Fruit fly (Drosophila melanogaster) whole organism, embryonic: Measurements from ENCODE around the gene wfs1.

Experiments
- B-H1 ChIP-seq: fragments of 200-800 bp; sonication (Bioruptor generic); IDR thresholded peaks from 3 replicates; pipeline ENCODE4 v1.3.6; 2022; ENCODE audit warnings: missing biosample characterization, missing genetic modification characterization
- Bgb ChIP-seq: fragments of 200-800 bp; sonication (Bioruptor generic); IDR thresholded peaks from 2 replicates; pipeline ENCODE4 v1.3.6; 2022; ENCODE audit warnings: missing biosample characterization, missing genetic modification characterization; ENCODE audit not compliant: partially characterized antibody
- CG10543 ChIP-seq: fragments of 200-800 bp; sonication (Bioruptor generic); optimal IDR thresholded peaks from 3 replicates; lab custom pipeline; 2017; ENCODE audit warnings: missing biosample characterization, mild to moderate bottlenecking, missing genetic modification characterization, moderate library complexity
- CG11696 ChIP-seq: fragments of 200-800 bp; sonication (Bioruptor generic); IDR thresholded peaks from 2 replicates; pipeline ENCODE4 v1.3.6; 2022; ENCODE audit warnings: missing biosample characterization, missing genetic modification characterization
- CG12299 ChIP-seq: fragments of 200-800 bp; sonication (Bioruptor generic); optimal IDR thresholded peaks from 2 replicates; lab custom pipeline; 2018; ENCODE audit warnings: missing biosample characterization, mild to moderate bottlenecking, missing genetic modification characterization
- CG12769 ChIP-seq: fragments of 200-800 bp; sonication (Bioruptor generic); optimal IDR thresholded peaks from 2 replicates; lab custom pipeline; 2019; ENCODE audit warnings: missing biosample characterization, mild to moderate bottlenecking, missing genetic modification characterization, moderate library complexity
- CG1602 ChIP-seq: fragments of 200-800 bp; sonication (Bioruptor generic); optimal IDR thresholded peaks from 3 replicates; lab custom pipeline; 2016; ENCODE audit warnings: missing biosample characterization, missing genetic modification characterization
- CG16779 ChIP-seq: fragments of 200-800 bp; sonication (Bioruptor generic); IDR thresholded peaks from 2 replicates; pipeline ENCODE4 v1.3.6; 2022; ENCODE audit warnings: missing biosample characterization, missing genetic modification characterization
- CG17385 ChIP-seq: fragments of 200-800 bp; sonication (Bioruptor generic); optimal IDR thresholded peaks from 3 replicates; lab custom pipeline; 2018; ENCODE audit warnings: missing biosample characterization, mild to moderate bottlenecking, missing genetic modification characterization
- CG31224 ChIP-seq: fragments of 200-800 bp; sonication (Bioruptor generic); IDR thresholded peaks from 2 replicates; pipeline ENCODE4 v1.3.6; 2022; ENCODE audit warnings: missing biosample characterization, missing genetic modification characterization
- CG33213 ChIP-seq: fragments of 200-800 bp; sonication (Bioruptor generic); optimal IDR thresholded peaks from 3 replicates; lab custom pipeline; 2016; ENCODE audit warnings: missing biosample characterization, missing genetic modification characterization
- CG3847 ChIP-seq: fragments of 200-800 bp; sonication (Bioruptor generic); IDR thresholded peaks from 2 replicates; pipeline ENCODE4 v1.3.6; 2022; ENCODE audit warnings: missing biosample characterization, missing genetic modification characterization
- CG5245 ChIP-seq: fragments of 200-800 bp; sonication (Bioruptor generic); optimal IDR thresholded peaks from 3 replicates; lab custom pipeline; 2016; ENCODE audit warnings: missing biosample characterization, missing genetic modification characterization
- CG6175 ChIP-seq: fragments of 200-800 bp; sonication (Bioruptor generic); IDR thresholded peaks from 3 replicates; pipeline ENCODE4 v1.3.6; 2022; ENCODE audit warnings: missing biosample characterization, missing genetic modification characterization
- CG6689 ChIP-seq: fragments of 200-800 bp; sonication (Bioruptor generic); IDR thresholded peaks from 2 replicates; pipeline ENCODE4 v1.3.6; 2022; ENCODE audit warnings: missing biosample characterization, missing genetic modification characterization
- CG7357 ChIP-seq: fragments of 200-800 bp; sonication (Bioruptor generic); IDR thresholded peaks from 3 replicates; pipeline ENCODE4 v1.3.6; 2022; ENCODE audit warnings: missing biosample characterization, missing genetic modification characterization
- CG9727 ChIP-seq: fragments of 200-800 bp; sonication (Bioruptor generic); optimal IDR thresholded peaks from 3 replicates; lab custom pipeline; 2017; ENCODE audit warnings: missing biosample characterization, mild to moderate bottlenecking, missing genetic modification characterization
- Dref ChIP-seq: fragments of 200-800 bp; sonication (Bioruptor generic); IDR thresholded peaks from 2 replicates; pipeline ENCODE4 v1.3.6; 2022; ENCODE audit warnings: missing biosample characterization, missing genetic modification characterization
- E2f1 ChIP-seq: fragments of 200-800 bp; sonication (Bioruptor generic); IDR thresholded peaks from 2 replicates; pipeline ENCODE4 v1.3.6; 2022; ENCODE audit warnings: missing biosample characterization, missing genetic modification characterization
- Fer3 ChIP-seq: fragments of 200-800 bp; sonication (Bioruptor generic); optimal IDR thresholded peaks from 2 replicates; lab custom pipeline; 2018; ENCODE audit warnings: missing biosample characterization, mild to moderate bottlenecking, missing genetic modification characterization, moderate library complexity
- H15 ChIP-seq: fragments of 200-800 bp; sonication (Bioruptor generic); IDR thresholded peaks from 3 replicates; pipeline ENCODE4 v1.3.6; 2022; ENCODE audit warnings: missing biosample characterization, missing genetic modification characterization
- H2.0 ChIP-seq: fragments of 200-800 bp; sonication (Bioruptor generic); IDR thresholded peaks from 2 replicates; pipeline ENCODE4 v1.3.6; 2022; ENCODE audit warnings: missing biosample characterization, missing genetic modification characterization
- HHEX ChIP-seq: fragments of 200-800 bp; sonication (Bioruptor generic); optimal IDR thresholded peaks from 3 replicates; lab custom pipeline; 2017; ENCODE audit warnings: missing biosample characterization, mild to moderate bottlenecking, missing genetic modification characterization, missing genetic modification reagents
- NfI ChIP-seq: fragments of 200-800 bp; sonication (Bioruptor generic); optimal IDR thresholded peaks from 3 replicates; lab custom pipeline; 2018; ENCODE audit warnings: missing biosample characterization, mild to moderate bottlenecking, missing genetic modification characterization, moderate library complexity
- Opbp ChIP-seq: fragments of 200-800 bp; sonication (Bioruptor generic); IDR thresholded peaks from 3 replicates; pipeline ENCODE4 v1.3.6; 2022; ENCODE audit warnings: missing biosample characterization, missing genetic modification characterization; ENCODE audit not compliant: partially characterized antibody
- Spps ChIP-seq: fragments of 200-800 bp; sonication (Bioruptor generic); optimal IDR thresholded peaks from 2 replicates; lab custom pipeline; 2018; ENCODE audit warnings: missing biosample characterization, mild to moderate bottlenecking, missing genetic modification characterization
- Trl ChIP-seq, 3 experiments: fragments of >200 bp in 2 of 3; fragments of 200-800 bp in 1 of 3; sonication (Bioruptor generic) in 1 of 3; optimal IDR thresholded peaks; 2 replicates in 1 of 3; 3 replicates in 2 of 3; lab custom pipeline; 2016 to 2017; ENCODE audit warnings: missing biosample characterization in 1 of 3, missing genetic modification characterization in 1 of 3
- Vsx1 ChIP-seq: fragments of 200-800 bp; sonication (Bioruptor generic); optimal IDR thresholded peaks from 2 replicates; lab custom pipeline; 2017; ENCODE audit warnings: missing biosample characterization, mild to moderate bottlenecking, missing genetic modification characterization, missing genetic modification reagents
- Xbp1 ChIP-seq: fragments of 200-800 bp; sonication (Bioruptor generic); optimal IDR thresholded peaks from 3 replicates; lab custom pipeline; 2016; ENCODE audit warnings: missing biosample characterization, mild to moderate bottlenecking, missing genetic modification characterization
- Xrp1 ChIP-seq: fragments of 200-800 bp; sonication (Bioruptor generic); IDR thresholded peaks from 2 replicates; pipeline ENCODE4 v1.3.6; 2022; ENCODE audit warnings: missing biosample characterization, missing genetic modification characterization
- croc ChIP-seq: fragments of 200-800 bp; sonication (Bioruptor generic); conservative IDR thresholded peaks from 3 replicates; pipeline ENCODE4 v1.3.6; 2022; ENCODE audit warnings: missing biosample characterization, missing genetic modification characterization
- emc ChIP-seq: fragments of 200-800 bp; sonication (Bioruptor generic); optimal IDR thresholded peaks from 2 replicates; lab custom pipeline; 2016; ENCODE audit warnings: missing biosample characterization, missing genetic modification characterization
- esg ChIP-seq: fragments of 200-800 bp; sonication (Bioruptor generic); conservative IDR thresholded peaks from 2 replicates; pipeline ENCODE4 v1.3.6; 2022; ENCODE audit warnings: missing biosample characterization, missing genetic modification characterization
- gsb-n ChIP-seq: fragments of 200-800 bp; sonication (Bioruptor generic); optimal IDR thresholded peaks from 3 replicates; lab custom pipeline; 2018; ENCODE audit warnings: missing biosample characterization, mild to moderate bottlenecking, missing genetic modification characterization
- ken ChIP-seq: fragments of 200-800 bp; sonication (Bioruptor generic); IDR thresholded peaks from 3 replicates; pipeline ENCODE4 v1.3.6; 2022; ENCODE audit warnings: missing biosample characterization, missing genetic modification characterization
- lbe ChIP-seq: fragments of 200-800 bp; sonication (Bioruptor generic); optimal IDR thresholded peaks from 2 replicates; lab custom pipeline; 2016; ENCODE audit warnings: missing biosample characterization, mild to moderate bottlenecking, missing genetic modification characterization
- nau ChIP-seq: fragments of 200-800 bp; sonication (Bioruptor generic); optimal IDR thresholded peaks from 3 replicates; lab custom pipeline; 2017; ENCODE audit warnings: missing biosample characterization, mild to moderate bottlenecking, missing genetic modification characterization, missing genetic modification reagents
- nmo ChIP-seq: fragments of 200-800 bp; sonication (Bioruptor generic); optimal IDR thresholded peaks from 2 replicates; lab custom pipeline; 2018; ENCODE audit warnings: missing biosample characterization, mild to moderate bottlenecking, missing genetic modification characterization, moderate library complexity
- p53 ChIP-seq: fragments of 200-800 bp; sonication (Bioruptor generic); optimal IDR thresholded peaks from 2 replicates; lab custom pipeline; 2016; ENCODE audit warnings: missing biosample characterization, missing genetic modification characterization
- phol ChIP-seq: fragments of 200-800 bp; sonication (Bioruptor generic); optimal IDR thresholded peaks from 3 replicates; lab custom pipeline; 2018; ENCODE audit warnings: missing biosample characterization, mild to moderate bottlenecking, missing genetic modification characterization, moderate library complexity
- pnt ChIP-seq: fragments of 200-800 bp; sonication (Bioruptor generic); optimal IDR thresholded peaks from 3 replicates; lab custom pipeline; 2016; ENCODE audit warnings: missing biosample characterization, missing genetic modification characterization
- pum ChIP-seq: fragments of 200-800 bp; sonication (Bioruptor generic); optimal IDR thresholded peaks from 2 replicates; lab custom pipeline; 2016; ENCODE audit warnings: missing biosample characterization, missing genetic modification characterization
- rib ChIP-seq: fragments of 200-800 bp; sonication (Bioruptor generic); IDR thresholded peaks from 2 replicates; pipeline ENCODE4 v1.3.6; 2022; ENCODE audit warnings: missing biosample characterization, missing genetic modification characterization
- sisA ChIP-seq: fragments of 200-800 bp; sonication (Bioruptor generic); IDR thresholded peaks from 2 replicates; pipeline ENCODE4 v1.3.6; 2022; ENCODE audit warnings: missing biosample characterization, missing genetic modification characterization
- slbo ChIP-seq: fragments of 200-800 bp; sonication (Bioruptor generic); IDR thresholded peaks from 2 replicates; pipeline ENCODE4 v1.3.6; 2022; ENCODE audit warnings: missing biosample characterization, missing genetic modification characterization
- sug ChIP-seq: fragments of 200-800 bp; optimal IDR thresholded peaks from 2 replicates; lab custom pipeline; 2019; ENCODE audit warnings: missing biosample characterization, mild to moderate bottlenecking, missing genetic modification characterization, moderate library complexity
- tgo ChIP-seq: fragments of 200-800 bp; sonication (Bioruptor generic); IDR thresholded peaks from 3 replicates; pipeline ENCODE4 v1.3.6; 2022; ENCODE audit warnings: missing biosample characterization, missing genetic modification characterization
- tna ChIP-seq: fragments of 200-800 bp; sonication (Bioruptor generic); IDR thresholded peaks from 2 replicates; pipeline ENCODE4 v1.3.6; 2022; ENCODE audit warnings: missing biosample characterization, missing genetic modification characterization; ENCODE audit not compliant: partially characterized antibody
- tup ChIP-seq: fragments of 200-800 bp; sonication (Bioruptor generic); optimal IDR thresholded peaks from 2 replicates; lab custom pipeline; 2016; ENCODE audit warnings: missing biosample characterization, mild to moderate bottlenecking, missing genetic modification characterization, moderate library complexity
- unc-4 ChIP-seq: fragments of 200-800 bp; sonication (Bioruptor generic); IDR thresholded peaks from 2 replicates; pipeline ENCODE4 v1.3.6; 2022; ENCODE audit warnings: missing biosample characterization, missing genetic modification characterization; ENCODE audit not compliant: partially characterized antibody
- z ChIP-seq: fragments of 200-800 bp; sonication (Bioruptor generic); IDR thresholded peaks from 3 replicates; pipeline ENCODE4 v1.3.6; 2022; ENCODE audit warnings: missing biosample characterization, missing genetic modification characterization

wfs1 gene

dm6 chr3R:22668622-22669021, 21.6 kb downstream of the wfs1 start (continued):
- TF ChIP-seq CG5245 (GFP tag; lab: Kevin White, UChicago) = no peak
- peak; percentile 20 for TF ChIP-seq CG17385 (GFP tag; lab: Kevin White, UChicago)
- TF ChIP-seq Vsx1 (GFP tag; lab: Kevin White, UChicago) = no peak
- TF ChIP-seq Dref (GFP tag; lab: Robert Waterston, UW) = no peak
- TF ChIP-seq HHEX (GFP tag; lab: Kevin White, UChicago) = peak; percentile 22
- no peak for TF ChIP-seq Trl (optimal IDR thresholded peaks at IDR 0.05; lab: Kevin White, UChicago)
- TF ChIP-seq Trl (GFP tag; optimal IDR thresholded peaks at IDR 0.05; lab: Kevin White, UChicago) = peak; percentile 9
- TF ChIP-seq CG12299 (tag; lab: Kevin White, UChicago) = no peak
- peak; percentile 6 for TF ChIP-seq phol
- TF ChIP-seq sisA (GFP tag; lab: Robert Waterston, UW) = peak; percentile 55
- TF ChIP-seq lbe (GFP tag; lab: Kevin White, UChicago) = no peak
- TF ChIP-seq croc (GFP tag; lab: Robert Waterston, UW) = no peak
- peak; percentile 8 for TF ChIP-seq Fer3 (tag; lab: Kevin White, UChicago)
- TF ChIP-seq CG6175 (GFP tag; lab: Robert Waterston, UW) = no peak
- TF ChIP-seq CG11696 (GFP tag; lab: Robert Waterston, UW) = 0 out of 2 replicates have a peak, but pooled peaks have one; percentile 12
- peak; percentile 18; the same call in 1 of the 2 replicates for TF ChIP-seq Xrp1 (GFP tag; lab: Robert Waterston, UW)
- TF ChIP-seq CG6689 (GFP tag; lab: Robert Waterston, UW) = peak; percentile 37
- no peak for TF ChIP-seq gsb-n (tag; lab: Kevin White, UChicago)
- peak; percentile 27; the same call in 1 of the 3 replicates for TF ChIP-seq tgo (GFP tag; lab: Robert Waterston, UW)
- no peak for TF ChIP-seq tup
- TF ChIP-seq CG16779 (GFP tag; lab: Robert Waterston, UW) = no peak
- no peak for TF ChIP-seq nau
- peak; percentile 29; the same call in 1 of the 3 replicates for TF ChIP-seq B-H1 (GFP tag; lab: Robert Waterston, UW)
- no peak for TF ChIP-seq emc (GFP tag; lab: Kevin White, UChicago)
- no peak for TF ChIP-seq sug (tag; lab: Kevin White, UChicago)
- no peak for TF ChIP-seq pnt (GFP tag; lab: Kevin White, UChicago)
- TF ChIP-seq H2.0 (GFP tag; lab: Robert Waterston, UW) = peak; percentile 65; the same call in 1 of the 2 replicates
- peak; percentile 36 for TF ChIP-seq nmo
- TF ChIP-seq CG12769 (tag; lab: Kevin White, UChicago) = no peak
- TF ChIP-seq slbo (GFP tag; lab: Robert Waterston, UW) = peak; percentile 82
- peak; percentile 59 for TF ChIP-seq esg (GFP tag; lab: Robert Waterston, UW)
- no peak for TF ChIP-seq Opbp (GFP tag; lab: Robert Waterston, UW)
- TF ChIP-seq NfI = peak; percentile 7
- no peak for TF ChIP-seq Spps (tag; lab: Kevin White, UChicago)
- TF ChIP-seq CG1602 (GFP tag; lab: Kevin White, UChicago) = peak; percentile 15
- TF ChIP-seq pum = peak; percentile 8
- TF ChIP-seq Bgb (GFP tag; lab: Robert Waterston, UW) = no peak
- no peak for TF ChIP-seq CG10543 (GFP tag; lab: Kevin White, UChicago)
- no peak for TF ChIP-seq unc-4
- 0 out of 2 replicates have a peak, but pooled peaks have one; percentile 22 for TF ChIP-seq E2f1
- TF ChIP-seq tna = no peak
- peak; percentile 37 for TF ChIP-seq Xbp1
- TF ChIP-seq CG3847 (GFP tag; lab: Robert Waterston, UW) = peak; percentile 34; the same call in 1 of the 2 replicates
- no peak for TF ChIP-seq CG7357 (GFP tag; lab: Robert Waterston, UW)
- no peak for TF ChIP-seq ken
- no peak for TF ChIP-seq H15 (GFP tag; lab: Robert Waterston, UW)
- no peak for TF ChIP-seq CG33213 (GFP tag; lab: Kevin White, UChicago)
- TF ChIP-seq z (GFP tag; lab: Robert Waterston, UW) = no peak
- TF ChIP-seq CG31224 = peak; percentile 6; the same call in 1 of the 2 replicates
- peak; percentile 18 for TF ChIP-seq CG9727 (GFP tag; lab: Kevin White, UChicago)
- TF ChIP-seq p53 (GFP tag; lab: Kevin White, UChicago) = no peak
- no peak for TF ChIP-seq rib (GFP tag; lab: Robert Waterston, UW)
